Worm (Caenorhabditis elegans): Measurements from ENCODE around the gene srbc-42.

DNA sequence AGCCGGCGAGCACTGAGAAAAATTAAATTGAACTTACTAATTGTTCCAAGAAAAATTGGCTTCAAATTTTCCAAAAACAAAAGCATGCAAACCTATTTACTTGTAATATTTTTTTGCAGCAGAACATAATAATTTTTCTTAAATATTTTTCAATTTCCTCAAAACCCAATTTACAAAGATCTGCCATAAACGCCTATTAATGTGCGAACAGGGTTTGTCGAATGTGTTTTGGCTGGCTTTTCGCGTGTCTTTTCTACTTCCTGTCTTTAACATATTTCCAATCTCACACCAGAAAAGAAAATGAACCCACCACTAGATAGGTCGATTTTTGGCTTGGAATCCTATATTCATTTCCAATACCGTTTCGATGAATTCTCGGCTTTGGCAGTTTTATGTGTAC is 15.8 kb downstream of the srbc-42 start, which contains the start of gene C45H4.18:
- TF ChIP-seq nhr-12 (tag; optimal IDR thresholded peaks at IDR 0.05) (no peak), fos-1 (tag; optimal IDR thresholded peaks at IDR 0.05) (no peak), snpc-4 (tag; optimal IDR thresholded peaks at IDR 0.05) (no peak), skn-1 (tag; optimal IDR thresholded peaks at IDR 0.05) (no peak), lin-13 (GFP tag; optimal IDR thresholded peaks at IDR 0.05) (no peak), unc-62 (GFP tag; optimal IDR thresholded peaks at IDR 0.05) (no peak), nhr-77 (tag; optimal IDR thresholded peaks at IDR 0.05) (no peak), lin-39 (tag; optimal IDR thresholded peaks at IDR 0.05) (no peak), mdl-1 (tag; optimal IDR thresholded peaks at IDR 0.05) (no peak), R02D3.7 (tag; optimal IDR thresholded peaks at IDR 0.05) (no peak), unc-55 (GFP tag; optimal IDR thresholded peaks at IDR 0.05) (no peak), nhr-6 (tag; optimal IDR thresholded peaks at IDR 0.05) (no peak)

All from whole organism, L2 larva.